Worm (Caenorhabditis elegans) whole organism, midembryonic: Measurements from ENCODE around the gene rol-3.

Experiments
- T22C8.4 ChIP-seq: fragments of 200-800 bp; sonication (Bioruptor generic); IDR thresholded peaks from 2 replicates; pipeline ENCODE4 v1.3.6; 2022; ENCODE audit warnings: missing genetic modification characterization, missing compliant biosample characterization
- cog-1 ChIP-seq: sonication (generic microtip); optimal IDR thresholded peaks from 2 replicates; lab custom pipeline; 2016; ENCODE audit warnings: missing genetic modification characterization, missing compliant biosample characterization
- flt-1 ChIP-seq: fragments of 200-800 bp; sonication (Bioruptor generic); IDR thresholded peaks from 2 replicates; pipeline ENCODE4 v1.3.6; 2022; ENCODE audit warnings: missing genetic modification characterization, missing compliant biosample characterization
- klf-2 ChIP-seq: fragments of 200-800 bp; sonication (Bioruptor generic); conservative IDR thresholded peaks from 2 replicates; pipeline ENCODE4 v1.3.6; 2022; ENCODE audit warnings: missing genetic modification reagents, missing genetic modification characterization, missing compliant biosample characterization
- med-1 ChIP-seq: sonication (generic microtip); optimal IDR thresholded peaks from 2 replicates; lab custom pipeline; 2017; ENCODE audit warnings: missing genetic modification characterization, mild to moderate bottlenecking, missing compliant biosample characterization, antibody characterized with exemption, missing genetic modification reagents; ENCODE audit not compliant: insufficient read depth
- ref-1 ChIP-seq: fragments of 200-800 bp; sonication (Bioruptor generic); conservative IDR thresholded peaks from 2 replicates; pipeline ENCODE4 v1.3.6; 2022; ENCODE audit warnings: missing genetic modification reagents, missing genetic modification characterization, missing compliant biosample characterization
- tab-1 ChIP-seq: fragments of 200-800 bp; sonication (Bioruptor generic); IDR thresholded peaks from 2 replicates; pipeline ENCODE4 v1.3.6; 2022; ENCODE audit warnings: missing genetic modification characterization, missing compliant biosample characterization
- ztf-23 ChIP-seq: fragments of 200-800 bp; sonication (Bioruptor generic); IDR thresholded peaks from 2 replicates; pipeline ENCODE4 v1.3.6; 2022; ENCODE audit warnings: missing genetic modification reagents, missing genetic modification characterization, missing compliant biosample characterization
- ztf-29 ChIP-seq: fragments of 200-800 bp; sonication (Bioruptor generic); IDR thresholded peaks from 2 replicates; pipeline ENCODE4 v1.3.6; 2022; ENCODE audit warnings: missing genetic modification reagents, missing genetic modification characterization, missing compliant biosample characterization

- TF ChIP-seq ztf-23 (GFP tag; lab: Robert Waterston, UW) (no peak), klf-2 (GFP tag; lab: Robert Waterston, UW) (no peak), T22C8.4 (GFP tag; lab: Robert Waterston, UW) (no peak), flt-1 (no peak), med-1 (GFP tag; lab: Kevin White, UChicago) (no peak), cog-1 (no peak), tab-1 (no peak), ztf-29 (GFP tag; lab: Robert Waterston, UW) (no peak), ref-1 (GFP tag; lab: Robert Waterston, UW) (no peak)
Observed at ce11 chrV:8263941-8264340, 25.7 kb upstream of the rol-3 start, which contains the start of gene C16D9.9.
